Worm (Caenorhabditis elegans): ENCODE data around the gene pqn-71.

- TF ChIP-seq lim-7 (GFP tag; IDR thresholded peaks at IDR 0.05) (no peak), F49E8.2 (tag; optimal IDR thresholded peaks at IDR 0.05; ENCODE audit: borderline replicate concordance) (no peak), nhr-25 (tag; optimal IDR thresholded peaks at IDR 0.05; ENCODE audit: borderline replicate concordance, insufficient read depth) (no peak), tag-97 (GFP tag; IDR thresholded peaks at IDR 0.05) (no peak), fkh-10 (GFP tag; optimal IDR thresholded peaks at IDR 0.05) (no peak)
Measured at ce11 chrV:15483563-15483962, 18.1 kb downstream of the pqn-71 start.
